Worm (Caenorhabditis elegans) whole organism, L3 larva: ENCODE results near the gene mks-1.

Experiments
- aly-2 ChIP-seq: fragments of 150-350 bp; optimal IDR thresholded peaks from 2 replicates; lab custom pipeline; 2014; ENCODE audit warnings: missing biosample characterization, missing genetic modification characterization
- ama-1 ChIP-seq: fragments of 150-350 bp; optimal IDR thresholded peaks from 2 replicates; lab custom pipeline; 2018
- ceh-82 ChIP-seq: fragments of 150-350 bp; optimal IDR thresholded peaks from 2 replicates; lab custom pipeline; 2014; ENCODE audit warnings: missing biosample characterization, missing genetic modification characterization
- elt-3 ChIP-seq, 3 experiments: fragments of 150-350 bp in 1 of 3; sonication (generic microtip) in 2 of 3; optimal IDR thresholded peaks; 2 replicates in 2 of 3; 4 replicates in 1 of 3; lab custom pipeline; 2014 to 2017; ENCODE audit warnings: missing biosample characterization in 3 of 3, missing genetic modification characterization in 3 of 3
- lin-39 ChIP-seq: fragments of 150-350 bp; optimal IDR thresholded peaks from 2 replicates; lab custom pipeline; 2018; ENCODE audit warnings: missing biosample characterization, missing genetic modification reagents, missing genetic modification characterization
- nhr-11 ChIP-seq: fragments of 150-350 bp; optimal IDR thresholded peaks from 2 replicates; lab custom pipeline; 2014; ENCODE audit warnings: missing biosample characterization, missing genetic modification characterization
- nhr-25 ChIP-seq: sonication (generic microtip); optimal IDR thresholded peaks from 2 replicates; lab custom pipeline; 2017; ENCODE audit warnings: missing biosample characterization, missing genetic modification characterization
- pha-4 ChIP-seq: fragments of 150-350 bp; optimal IDR thresholded peaks from 2 replicates; lab custom pipeline; 2014; ENCODE audit warnings: missing biosample characterization, missing genetic modification reagents, missing genetic modification characterization
- ztf-4 ChIP-seq: fragments of 150-350 bp; optimal IDR thresholded peaks from 2 replicates; lab custom pipeline; 2014; ENCODE audit warnings: missing biosample characterization, missing genetic modification characterization

DNA sequence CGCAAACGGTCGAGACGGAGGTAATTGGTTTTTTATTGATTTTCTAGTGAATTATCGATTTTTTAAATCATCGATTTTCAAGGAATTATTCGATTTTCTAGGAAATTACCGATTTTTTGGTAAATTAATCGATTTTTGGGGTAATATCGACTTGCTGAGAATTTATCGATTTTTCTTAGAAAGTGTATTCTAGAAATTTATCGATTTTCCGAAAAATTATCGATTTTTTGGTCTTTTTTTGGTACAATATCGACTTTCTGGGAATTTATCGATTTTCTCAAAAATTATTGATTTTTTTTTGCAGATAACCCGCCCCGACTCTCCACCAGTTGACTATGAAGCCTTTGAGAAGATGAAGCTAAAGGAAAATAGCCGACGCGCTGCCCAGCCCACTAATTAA lies 15.5 kb upstream of the mks-1 start:
- TF ChIP-seq elt-3 (tag; optimal IDR thresholded peaks at IDR 0.05; lab: Kevin White, UChicago) (no peak), aly-2 (tag; lab: Kevin White, UChicago) (no peak), nhr-25 (no peak), pha-4 (tag; lab: Kevin White, UChicago) (no peak), ceh-82 (tag; lab: Kevin White, UChicago) (no peak), ama-1 (no peak), nhr-11 (tag; lab: Kevin White, UChicago) (no peak), ztf-4 (tag; lab: Kevin White, UChicago) (no peak), lin-39 (tag; lab: Kevin White, UChicago) (no peak)
